Worm (Caenorhabditis elegans): Measurements from ENCODE around the gene lips-7.

The lips-7 gene

DNA sequence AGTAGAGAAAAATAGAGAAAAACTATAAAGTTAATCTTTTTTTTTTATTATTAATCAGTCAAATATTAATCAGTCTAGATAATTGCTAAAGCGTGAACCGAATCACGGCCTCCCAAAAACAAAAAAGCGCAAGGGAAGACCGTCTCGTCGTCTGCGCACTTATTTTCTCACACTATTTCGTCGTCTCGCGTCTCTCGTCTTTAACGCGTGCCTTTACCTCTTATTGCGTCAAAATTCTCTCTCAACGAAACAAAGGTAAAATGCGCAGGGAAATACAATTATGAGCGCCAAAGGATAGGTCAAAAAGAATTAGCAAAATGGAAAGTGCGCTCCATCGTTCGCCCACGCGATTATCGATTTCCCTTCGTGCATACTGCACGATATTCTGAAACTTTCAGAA lies 45.6 kb upstream of the lips-7 start (continued):
- TF ChIP-seq hpl-2 (GFP tag; optimal IDR thresholded peaks at IDR 0.05) (peak; percentile 35), lin-39 (tag; optimal IDR thresholded peaks at IDR 0.05) (peak; percentile 46), lin-13 (GFP tag; optimal IDR thresholded peaks at IDR 0.05) (peak; percentile 22), alr-1 (tag; optimal IDR thresholded peaks at IDR 0.05; ENCODE audit: borderline replicate concordance) (no peak), sptf-1 (tag; optimal IDR thresholded peaks at IDR 0.05) (no peak), nhr-76 (tag; optimal IDR thresholded peaks at IDR 0.05) (no peak), jun-1 (tag; optimal IDR thresholded peaks at IDR 0.05) (no peak), egl-27 (tag; optimal IDR thresholded peaks at IDR 0.05) (no peak), sox-4 (tag; optimal IDR thresholded peaks at IDR 0.05) (peak; percentile 45), nhr-90 (tag; optimal IDR thresholded peaks at IDR 0.05; ENCODE audit: poor library complexity) (peak; percentile 84), lin-14 (GFP tag; optimal IDR thresholded peaks at IDR 0.05) (peak; percentile 64), ztf-4 (tag; optimal IDR thresholded peaks at IDR 0.05) (peak; percentile 19), lin-35 (GFP tag; optimal IDR thresholded peaks at IDR 0.05) (peak; percentile 64 to 84), ztf-11 (tag; optimal IDR thresholded peaks at IDR 0.05) (peak in 1 of 2 experiments; percentile 36), nhr-20 (tag; optimal IDR thresholded peaks at IDR 0.05) (peak; percentile 76), ces-1 (GFP tag; optimal IDR thresholded peaks at IDR 0.05) (no peak), nhr-85 (tag) (peak; percentile 90), skn-1 (tag; optimal IDR thresholded peaks at IDR 0.05) (peak; percentile 5), mep-1 (tag; optimal IDR thresholded peaks at IDR 0.05) (no peak), ama-1 (optimal IDR thresholded peaks at IDR 0.05) (no peak), lir-3 (tag; optimal IDR thresholded peaks at IDR 0.05; ENCODE audit: poor library complexity) (peak; percentile 65), ceh-82 (tag; optimal IDR thresholded peaks at IDR 0.05) (peak; percentile 18 to 68 (median 53)), ceh-90 (tag; optimal IDR thresholded peaks at IDR 0.05) (peak; percentile 27), lsy-2 (tag; optimal IDR thresholded peaks at IDR 0.05) (peak; percentile 64 to 75), nhr-71 (tag; optimal IDR thresholded peaks at IDR 0.05) (peak; percentile 83), snpc-4 (tag; optimal IDR thresholded peaks at IDR 0.05) (no peak), mef-2 (tag; optimal IDR thresholded peaks at IDR 0.05) (no peak), nhr-28 (tag; optimal IDR thresholded peaks at IDR 0.05) (no peak), efl-1 (optimal IDR thresholded peaks at IDR 0.05) (peak; percentile 86 to 91), efl-1 (GFP tag; optimal IDR thresholded peaks at IDR 0.05 in 1 of 2) (peak; percentile 62 to 98), fkh-10 (GFP tag; optimal IDR thresholded peaks at IDR 0.05) (peak; percentile 6), vab-15 (tag; optimal IDR thresholded peaks at IDR 0.05) (no peak), zag-1 (tag; optimal IDR thresholded peaks at IDR 0.05) (no peak), egl-13 (tag; optimal IDR thresholded peaks at IDR 0.05) (peak; percentile 44), elt-3 (tag; optimal IDR thresholded peaks at IDR 0.05) (no peak), lin-15B (tag; optimal IDR thresholded peaks at IDR 0.05) (no peak), mdl-1 (tag; optimal IDR thresholded peaks at IDR 0.05) (peak in 1 of 2 experiments; percentile 59), nhr-84 (tag; optimal IDR thresholded peaks at IDR 0.05) (no peak), snu-23 (GFP tag; optimal IDR thresholded peaks at IDR 0.05) (peak; percentile 79), unc-98 (GFP tag; IDR thresholded peaks at IDR 0.05) (no peak), aly-2 (tag; optimal IDR thresholded peaks at IDR 0.05) (no peak), grh-1 (GFP tag; IDR thresholded peaks at IDR 0.05) (peak; percentile 73), C04F5.9 (tag; optimal IDR thresholded peaks at IDR 0.05) (peak; percentile 42), fkh-8 (tag; optimal IDR thresholded peaks at IDR 0.05) (peak; percentile 47), dpl-1 (GFP tag; optimal IDR thresholded peaks at IDR 0.05) (peak; percentile 55 to 72 (median 66)), ceh-88 (GFP tag; IDR thresholded peaks at IDR 0.05) (no peak), sup-37 (GFP tag; optimal IDR thresholded peaks at IDR 0.05) (peak; percentile 47)
